Fruit fly (Drosophila melanogaster) whole organism, embryonic: ENCODE measurements around the gene CG33932.

Experiments used
- BtbVII ChIP-seq: fragments of 200-800 bp; sonication (Bioruptor generic); optimal IDR thresholded peaks from 3 replicates; lab custom pipeline; 2017; ENCODE audit warnings: missing biosample characterization, mild to moderate bottlenecking, missing genetic modification characterization
- CG10654 ChIP-seq: fragments of 200-800 bp; sonication (Bioruptor generic); optimal IDR thresholded peaks from 2 replicates; lab custom pipeline; 2016; ENCODE audit warnings: missing biosample characterization, missing genetic modification characterization
- CG10959 ChIP-seq: fragments of 200-800 bp; sonication (Bioruptor generic); IDR thresholded peaks from 2 replicates; pipeline ENCODE4 v1.3.6; 2022; ENCODE audit warnings: missing biosample characterization, missing genetic modification characterization
- CG10979 ChIP-seq: fragments of 200-800 bp; sonication (Bioruptor generic); optimal IDR thresholded peaks from 2 replicates; lab custom pipeline; 2018; ENCODE audit warnings: missing biosample characterization, mild to moderate bottlenecking, missing genetic modification characterization, moderate library complexity
- CG11456 ChIP-seq: fragments of 200-800 bp; sonication (Bioruptor generic); IDR thresholded peaks from 3 replicates; pipeline ENCODE4 v1.3.6; 2022; ENCODE audit warnings: missing biosample characterization, missing genetic modification characterization
- CG11696 ChIP-seq: fragments of 200-800 bp; sonication (Bioruptor generic); IDR thresholded peaks from 2 replicates; pipeline ENCODE4 v1.3.6; 2022; ENCODE audit warnings: missing biosample characterization, missing genetic modification characterization
- CG12104 ChIP-seq: fragments of 200-800 bp; sonication (Bioruptor generic); optimal IDR thresholded peaks from 3 replicates; lab custom pipeline; 2016; ENCODE audit warnings: missing biosample characterization, missing genetic modification characterization
- CG12155 ChIP-seq: fragments of 200-800 bp; sonication (Bioruptor generic); optimal IDR thresholded peaks from 3 replicates; lab custom pipeline; 2016; ENCODE audit warnings: missing biosample characterization, missing genetic modification characterization
- CG15011 ChIP-seq: fragments of 200-800 bp; sonication (Bioruptor generic); optimal IDR thresholded peaks from 3 replicates; lab custom pipeline; 2018; ENCODE audit warnings: missing biosample characterization, mild to moderate bottlenecking, missing genetic modification characterization
- CG1529 ChIP-seq: fragments of 200-800 bp; sonication (Bioruptor generic); optimal IDR thresholded peaks from 3 replicates; lab custom pipeline; 2018; ENCODE audit warnings: missing biosample characterization, missing genetic modification characterization
- CG17328 ChIP-seq: fragments of 200-800 bp; sonication (Bioruptor generic); IDR thresholded peaks from 2 replicates; pipeline ENCODE4 v1.3.6; 2022; ENCODE audit warnings: missing biosample characterization, missing genetic modification characterization
- CG1792 ChIP-seq: fragments of 200-800 bp; sonication (Bioruptor generic); optimal IDR thresholded peaks from 2 replicates; lab custom pipeline; 2016; ENCODE audit warnings: missing biosample characterization, missing genetic modification characterization
- CG18599 ChIP-seq: fragments of 200-800 bp; sonication (Bioruptor generic); optimal IDR thresholded peaks from 3 replicates; lab custom pipeline; 2017; ENCODE audit warnings: missing biosample characterization, missing genetic modification characterization, mild to moderate bottlenecking, moderate library complexity, missing genetic modification reagents
- CG18764 ChIP-seq: fragments of 200-800 bp; sonication (Bioruptor generic); optimal IDR thresholded peaks from 3 replicates; lab custom pipeline; 2016; ENCODE audit warnings: missing biosample characterization, missing genetic modification characterization
- CG2202 ChIP-seq: fragments of 200-800 bp; sonication (Bioruptor generic); optimal IDR thresholded peaks from 2 replicates; lab custom pipeline; 2018; ENCODE audit warnings: missing biosample characterization, mild to moderate bottlenecking, missing genetic modification characterization
- CG3281 ChIP-seq: fragments of 200-800 bp; sonication (Bioruptor generic); optimal IDR thresholded peaks from 3 replicates; lab custom pipeline; 2017; ENCODE audit warnings: missing biosample characterization, mild to moderate bottlenecking, missing genetic modification characterization
- CG43689 ChIP-seq: fragments of 200-800 bp; sonication (Bioruptor generic); IDR thresholded peaks from 2 replicates; pipeline ENCODE4 v1.3.6; 2022; ENCODE audit warnings: missing biosample characterization, missing genetic modification characterization
- CG4404 ChIP-seq: fragments of 200-800 bp; sonication (Bioruptor generic); IDR thresholded peaks from 2 replicates; pipeline ENCODE4 v1.3.6; 2022; ENCODE audit warnings: missing biosample characterization, missing genetic modification characterization
- CG4707 ChIP-seq: fragments of 200-800 bp; sonication (Bioruptor generic); optimal IDR thresholded peaks from 2 replicates; lab custom pipeline; 2018; ENCODE audit warnings: missing biosample characterization, mild to moderate bottlenecking, missing genetic modification characterization, moderate library complexity
- CG7271 ChIP-seq: fragments of 200-800 bp; sonication (Bioruptor generic); optimal IDR thresholded peaks from 2 replicates; lab custom pipeline; 2018; ENCODE audit warnings: missing biosample characterization, mild to moderate bottlenecking, missing genetic modification characterization, moderate library complexity
- CG8478 ChIP-seq: fragments of >200 bp; optimal IDR thresholded peaks from 2 replicates; lab custom pipeline; 2018
- CG8765 ChIP-seq: fragments of 200-800 bp; sonication (Bioruptor generic); IDR thresholded peaks from 2 replicates; pipeline ENCODE4 v1.3.6; 2022; ENCODE audit warnings: missing biosample characterization, missing genetic modification characterization
- CkIIα-i1 ChIP-seq: fragments of 200-800 bp; sonication (Bioruptor generic); IDR thresholded peaks from 2 replicates; pipeline ENCODE4 v1.3.6; 2022; ENCODE audit warnings: missing biosample characterization, missing genetic modification characterization
- Dfd ChIP-seq, 2 experiments: fragments of >200 bp; optimal IDR thresholded peaks; 2 replicates each; lab custom pipeline; 2017; ENCODE audit warnings: missing biosample characterization in 2 of 2, missing genetic modification characterization in 2 of 2
- H2.0 ChIP-seq: fragments of 200-800 bp; sonication (Bioruptor generic); IDR thresholded peaks from 2 replicates; pipeline ENCODE4 v1.3.6; 2022; ENCODE audit warnings: missing biosample characterization, missing genetic modification characterization
- Hr51 ChIP-seq, 2 experiments: fragments of 200-800 bp; sonication (Bioruptor generic); optimal IDR thresholded peaks; 2 replicates in 1 of 2; 3 replicates in 1 of 2; lab custom pipeline; 2016 to 2018; ENCODE audit warnings: missing biosample characterization in 2 of 2, missing genetic modification characterization in 2 of 2, mild to moderate bottlenecking in 1 of 2, moderate library complexity in 1 of 2
- Kr ChIP-seq: fragments of 200-800 bp; sonication (Bioruptor generic); optimal IDR thresholded peaks from 2 replicates; lab custom pipeline; 2017; ENCODE audit warnings: missing biosample characterization, mild to moderate bottlenecking, missing genetic modification characterization
- Mad ChIP-seq: fragments of 200-800 bp; sonication (Bioruptor generic); optimal IDR thresholded peaks from 2 replicates; lab custom pipeline; 2016; ENCODE audit warnings: missing biosample characterization, missing genetic modification characterization
- Myb ChIP-seq: fragments of 200-800 bp; sonication (Bioruptor generic); optimal IDR thresholded peaks from 2 replicates; lab custom pipeline; 2016; ENCODE audit warnings: missing biosample characterization, missing genetic modification characterization
- NK7.1 ChIP-seq: fragments of 200-800 bp; sonication (Bioruptor generic); optimal IDR thresholded peaks from 3 replicates; lab custom pipeline; 2016; ENCODE audit warnings: missing biosample characterization, missing genetic modification characterization
- Optix ChIP-seq: fragments of 200-800 bp; sonication (Bioruptor generic); IDR thresholded peaks from 3 replicates; pipeline ENCODE4 v1.3.6; 2022; ENCODE audit warnings: missing biosample characterization, missing genetic modification characterization
- Sox100B ChIP-seq: fragments of 200-800 bp; sonication (Bioruptor generic); optimal IDR thresholded peaks from 3 replicates; lab custom pipeline; 2018; ENCODE audit warnings: missing biosample characterization, mild to moderate bottlenecking, missing genetic modification characterization
- Ssrp ChIP-seq: fragments of 200-800 bp; sonication (Bioruptor generic); optimal IDR thresholded peaks from 2 replicates; lab custom pipeline; 2018; ENCODE audit warnings: missing biosample characterization, mild to moderate bottlenecking, missing genetic modification characterization, moderate library complexity
- ac ChIP-seq: fragments of 200-800 bp; sonication (Bioruptor generic); optimal IDR thresholded peaks from 3 replicates; lab custom pipeline; 2017; ENCODE audit warnings: missing biosample characterization, mild to moderate bottlenecking, missing genetic modification characterization
- az2 ChIP-seq: fragments of 200-800 bp; sonication (Bioruptor generic); optimal IDR thresholded peaks from 3 replicates; lab custom pipeline; 2016; ENCODE audit warnings: missing biosample characterization, missing genetic modification characterization
- chif ChIP-seq, 2 experiments: fragments of 200-800 bp; sonication (Bioruptor generic); optimal IDR thresholded peaks; 3 replicates each; lab custom pipeline; 2016; ENCODE audit warnings: missing biosample characterization in 2 of 2, missing genetic modification characterization in 2 of 2
- dati ChIP-seq: fragments of 200-800 bp; sonication (Bioruptor generic); IDR thresholded peaks from 2 replicates; pipeline ENCODE4 v1.3.6; 2022; ENCODE audit warnings: missing biosample characterization, missing genetic modification characterization
- ems ChIP-seq: fragments of 200-800 bp; sonication (Bioruptor generic); optimal IDR thresholded peaks from 3 replicates; lab custom pipeline; 2016; ENCODE audit warnings: missing biosample characterization, missing genetic modification characterization
- eve ChIP-seq, 2 experiments: fragments of >200 bp; optimal IDR thresholded peaks; 2 replicates each; lab custom pipeline; 2017; ENCODE audit warnings: missing biosample characterization in 2 of 2, missing genetic modification characterization in 2 of 2
- fd3F ChIP-seq: fragments of 200-800 bp; sonication (Bioruptor generic); optimal IDR thresholded peaks from 2 replicates; lab custom pipeline; 2018; ENCODE audit warnings: missing biosample characterization, mild to moderate bottlenecking, missing genetic modification characterization, moderate library complexity
- gem ChIP-seq: fragments of 200-800 bp; sonication (Bioruptor generic); optimal IDR thresholded peaks from 2 replicates; lab custom pipeline; 2019; ENCODE audit warnings: missing biosample characterization, mild to moderate bottlenecking, missing genetic modification characterization, moderate library complexity
- gt ChIP-seq: fragments of 200-800 bp; sonication (Bioruptor generic); IDR thresholded peaks from 2 replicates; pipeline ENCODE4 v1.3.6; 2022; ENCODE audit warnings: missing biosample characterization, missing genetic modification characterization
- hth ChIP-seq: fragments of >200 bp; optimal IDR thresholded peaks from 2 replicates; lab custom pipeline; 2017; ENCODE audit warnings: inconsistent platforms
- inv ChIP-seq: fragments of 200-800 bp; sonication (Bioruptor generic); IDR thresholded peaks from 2 replicates; pipeline ENCODE4 v1.3.6; 2022; ENCODE audit warnings: missing biosample characterization, missing genetic modification characterization; ENCODE audit not compliant: partially characterized antibody
- jumu ChIP-seq: fragments of 200-800 bp; sonication (Bioruptor generic); optimal IDR thresholded peaks from 3 replicates; lab custom pipeline; 2016; ENCODE audit warnings: missing biosample characterization, missing genetic modification characterization
- nerfin-1 ChIP-seq: fragments of 200-800 bp; sonication (Bioruptor generic); optimal IDR thresholded peaks from 3 replicates; lab custom pipeline; 2019; ENCODE audit warnings: missing biosample characterization, mild to moderate bottlenecking, missing genetic modification characterization, moderate library complexity
- oc ChIP-seq: fragments of 200-800 bp; sonication (Bioruptor generic); optimal IDR thresholded peaks from 2 replicates; lab custom pipeline; 2018; ENCODE audit warnings: missing biosample characterization, mild to moderate bottlenecking, missing genetic modification characterization, moderate library complexity
- pzg ChIP-seq: fragments of 200-800 bp; sonication (Bioruptor generic); optimal IDR thresholded peaks from 3 replicates; lab custom pipeline; 2018; ENCODE audit warnings: missing biosample characterization, mild to moderate bottlenecking, missing genetic modification characterization, moderate library complexity
- row ChIP-seq: fragments of 200-800 bp; sonication (Bioruptor generic); IDR thresholded peaks from 3 replicates; pipeline ENCODE4 v1.3.6; 2022; ENCODE audit warnings: missing biosample characterization, missing genetic modification characterization
- sc ChIP-seq, 3 experiments: fragments of >200 bp in 2 of 3; fragments of 200-800 bp in 1 of 3; sonication (Bioruptor generic) in 1 of 3; optimal IDR thresholded peaks; 2 replicates in 2 of 3; 3 replicates in 1 of 3; lab custom pipeline; 2017; ENCODE audit warnings: mild to moderate bottlenecking in 1 of 3, missing biosample characterization in 1 of 3, missing genetic modification characterization in 1 of 3, missing genetic modification reagents in 1 of 3
- schlank ChIP-seq: fragments of 200-800 bp; sonication (Bioruptor generic); optimal IDR thresholded peaks from 2 replicates; lab custom pipeline; 2018; ENCODE audit warnings: missing biosample characterization, mild to moderate bottlenecking, missing genetic modification characterization
- slou ChIP-seq: fragments of 200-800 bp; sonication (Bioruptor generic); optimal IDR thresholded peaks from 3 replicates; lab custom pipeline; 2016; ENCODE audit warnings: missing biosample characterization, missing genetic modification characterization

The CG33932 gene

dm6 chrX:19704083-19704482, 40.1 kb upstream of the CG33932 start, which contains the start of the genes CG14230 and CG14232 (continued):
- no peak for TF ChIP-seq gt (GFP tag; lab: Robert Waterston, UW)
- TF ChIP-seq oc (tag; lab: Kevin White, UChicago), result no peak
- no peak for TF ChIP-seq CG10959 (GFP tag; lab: Robert Waterston, UW)
- TF ChIP-seq fd3F (GFP tag; lab: Kevin White, UChicago), result no peak
- no peak for TF ChIP-seq CG11696 (GFP tag; lab: Robert Waterston, UW)
- TF ChIP-seq ac (GFP tag; lab: Kevin White, UChicago), result no peak
- TF ChIP-seq Sox100B (GFP tag; lab: Kevin White, UChicago), result no peak
- no peak for TF ChIP-seq CG17328 (GFP tag; lab: Robert Waterston, UW)
- TF ChIP-seq az2 (GFP tag; lab: Kevin White, UChicago), result no peak
- TF ChIP-seq CG12104 (GFP tag; lab: Kevin White, UChicago), result no peak
- TF ChIP-seq CG18764, result peak; percentile 21
- TF ChIP-seq inv (GFP tag; lab: Robert Waterston, UW), result no peak
- TF ChIP-seq nerfin-1, result no peak
- no peak for TF ChIP-seq ems
- no peak for TF ChIP-seq CG11456 (GFP tag; lab: Robert Waterston, UW)
- TF ChIP-seq CG7271 (tag; lab: Kevin White, UChicago), result no peak
- TF ChIP-seq eve (GFP tag; optimal IDR thresholded peaks at IDR 0.05; lab: Kevin White, UChicago), result no peak
- 0 out of 3 replicates have a peak, but pooled peaks have one; percentile 21 for TF ChIP-seq row (GFP tag; lab: Robert Waterston, UW)
- TF ChIP-seq slou, result no peak
- TF ChIP-seq CG18599, result no peak
- no peak for TF ChIP-seq schlank (tag; lab: Kevin White, UChicago)
- no peak for TF ChIP-seq CG8478 (lab: Kevin White, UChicago)
- TF ChIP-seq CG2202 (tag; lab: Kevin White, UChicago), result no peak
- no peak for TF ChIP-seq Optix (GFP tag; lab: Robert Waterston, UW)
- TF ChIP-seq H2.0 (GFP tag; lab: Robert Waterston, UW), result no peak
- TF ChIP-seq chif (GFP tag; optimal IDR thresholded peaks at IDR 0.05; lab: Kevin White, UChicago), result no peak
- TF ChIP-seq Ssrp, result no peak
- TF ChIP-seq CG12155 (GFP tag; lab: Kevin White, UChicago), result no peak
- TF ChIP-seq Myb (GFP tag; lab: Kevin White, UChicago), result peak; percentile 22
- peak; percentile 9 for TF ChIP-seq CG10979 (tag; lab: Kevin White, UChicago)
- TF ChIP-seq CG1792, result no peak
- TF ChIP-seq CG3281 (GFP tag; lab: Kevin White, UChicago), result no peak
- TF ChIP-seq dati (GFP tag; lab: Robert Waterston, UW), result no peak
- TF ChIP-seq sc (optimal IDR thresholded peaks at IDR 0.05; lab: Kevin White, UChicago), result no peak
- no peak for TF ChIP-seq sc (GFP tag; optimal IDR thresholded peaks at IDR 0.05; lab: Kevin White, UChicago)
- TF ChIP-seq Mad (GFP tag; lab: Kevin White, UChicago), result no peak
- TF ChIP-seq Dfd (GFP tag; optimal IDR thresholded peaks at IDR 0.05; lab: Kevin White, UChicago), result no peak
- TF ChIP-seq CG4404, result no peak
- TF ChIP-seq CkIIα-i1 (GFP tag; lab: Robert Waterston, UW), result no peak
- no peak for TF ChIP-seq CG1529
- TF ChIP-seq CG43689 (GFP tag; lab: Robert Waterston, UW), result no peak
- no peak for TF ChIP-seq jumu (GFP tag; lab: Kevin White, UChicago)
- no peak for TF ChIP-seq Hr51 (GFP tag; optimal IDR thresholded peaks at IDR 0.05; lab: Kevin White, UChicago)
- no peak for TF ChIP-seq BtbVII
- no peak for TF ChIP-seq CG10654
- TF ChIP-seq CG15011 (GFP tag; lab: Kevin White, UChicago), result no peak
- no peak for TF ChIP-seq CG4707 (GFP tag; lab: Kevin White, UChicago)
- TF ChIP-seq CG8765 (GFP tag; lab: Robert Waterston, UW), result 0 out of 2 replicates have a peak, but pooled peaks have one; percentile 17
- no peak for TF ChIP-seq hth (lab: Kevin White, UChicago)
- no peak for TF ChIP-seq gem
- peak; percentile 70 for TF ChIP-seq pzg (GFP tag; lab: Kevin White, UChicago)
- no peak for TF ChIP-seq NK7.1 (GFP tag; lab: Kevin White, UChicago)
- no peak for TF ChIP-seq Kr (GFP tag; lab: Kevin White, UChicago)
